Worm (Caenorhabditis elegans) whole organism, late embryonic: ENCODE results near the gene B0303.4.

Experiments
- C08G9.2 ChIP-seq: sonication (generic microtip); optimal IDR thresholded peaks from 2 replicates; lab custom pipeline; 2016; ENCODE audit warnings: mild to moderate bottlenecking, missing genetic modification characterization, moderate library complexity, missing compliant biosample characterization
- C38D4.7 ChIP-seq: fragments of 200-800 bp; sonication (Bioruptor generic); optimal IDR thresholded peaks from 2 replicates; lab custom pipeline; 2018; ENCODE audit warnings: mild to moderate bottlenecking, missing genetic modification characterization, moderate library complexity, missing compliant biosample characterization
- K09A11.1 ChIP-seq: sonication (generic microtip); optimal IDR thresholded peaks from 2 replicates; lab custom pipeline; 2017; ENCODE audit warnings: antibody characterized with exemption, mild to moderate bottlenecking, missing genetic modification characterization, missing compliant biosample characterization; ENCODE audit not compliant: insufficient read depth
- T23F11.4 ChIP-seq: fragments of 200-800 bp; sonication (Bioruptor generic); optimal IDR thresholded peaks from 2 replicates; lab custom pipeline; 2018; ENCODE audit warnings: mild to moderate bottlenecking, missing genetic modification characterization, missing compliant biosample characterization
- Y22D7AL.16 ChIP-seq: sonication (generic microtip); optimal IDR thresholded peaks from 2 replicates; lab custom pipeline; 2016; ENCODE audit warnings: missing genetic modification characterization, missing compliant biosample characterization
- ahr-1 ChIP-seq: sonication (generic microtip); optimal IDR thresholded peaks from 2 replicates; lab custom pipeline; 2016; ENCODE audit warnings: missing genetic modification characterization, missing compliant biosample characterization
- ama-1 ChIP-seq: fragments of 150-350 bp; optimal IDR thresholded peaks from 2 replicates; lab custom pipeline; 2014
- ceh-14 ChIP-seq: sonication (generic microtip); optimal IDR thresholded peaks from 2 replicates; lab custom pipeline; 2016; ENCODE audit warnings: missing genotype, missing genetic modification characterization, missing compliant biosample characterization
- ceh-30 ChIP-seq: fragments of 150-350 bp; optimal IDR thresholded peaks from 2 replicates; lab custom pipeline; 2014; ENCODE audit warnings: missing biosample characterization, missing genetic modification characterization
- ceh-31 ChIP-seq: sonication (generic microtip); optimal IDR thresholded peaks from 2 replicates; lab custom pipeline; 2016; ENCODE audit warnings: missing genetic modification characterization, missing compliant biosample characterization
- ceh-45 ChIP-seq: fragments of 200-800 bp; sonication (Bioruptor generic); IDR thresholded peaks from 2 replicates; pipeline ENCODE4 v1.3.6; 2022; ENCODE audit warnings: missing genetic modification reagents, missing genetic modification characterization, missing compliant biosample characterization
- ceh-48 ChIP-seq: sonication (generic microtip); optimal IDR thresholded peaks from 2 replicates; lab custom pipeline; 2016; ENCODE audit warnings: missing genetic modification characterization, inconsistent platforms, missing compliant biosample characterization
- ceh-6 ChIP-seq: fragments of 200-800 bp; sonication (Bioruptor generic); optimal IDR thresholded peaks from 2 replicates; lab custom pipeline; 2018; ENCODE audit warnings: mild to moderate bottlenecking, missing genetic modification characterization, missing compliant biosample characterization
- che-1 ChIP-seq: sonication (generic microtip); optimal IDR thresholded peaks from 2 replicates; lab custom pipeline; 2016; ENCODE audit warnings: mild to moderate bottlenecking, missing genetic modification characterization, missing compliant biosample characterization
- dmd-4 ChIP-seq: sonication (generic microtip); optimal IDR thresholded peaks from 2 replicates; lab custom pipeline; 2016; ENCODE audit warnings: borderline replicate concordance, missing genetic modification characterization, missing compliant biosample characterization
- elt-4 ChIP-seq: sonication (generic microtip); optimal IDR thresholded peaks from 2 replicates; lab custom pipeline; 2016; ENCODE audit warnings: missing genetic modification characterization, missing compliant biosample characterization
- ets-4 ChIP-seq: sonication (generic microtip); optimal IDR thresholded peaks from 2 replicates; lab custom pipeline; 2016; ENCODE audit warnings: missing genetic modification characterization, missing compliant biosample characterization
- fax-1 ChIP-seq: sonication (generic microtip); optimal IDR thresholded peaks from 2 replicates; lab custom pipeline; 2016; ENCODE audit warnings: missing genotype, missing genetic modification characterization, missing compliant biosample characterization
- gmeb-2 ChIP-seq: sonication (generic microtip); optimal IDR thresholded peaks from 2 replicates; lab custom pipeline; 2016; ENCODE audit warnings: missing genetic modification characterization, inconsistent platforms, missing compliant biosample characterization
- hlh-13 ChIP-seq: fragments of 200-800 bp; sonication (Bioruptor generic); optimal IDR thresholded peaks from 2 replicates; lab custom pipeline; 2018; ENCODE audit warnings: mild to moderate bottlenecking, missing genetic modification characterization, missing compliant biosample characterization
- hlh-15 ChIP-seq: sonication (generic microtip); optimal IDR thresholded peaks from 2 replicates; lab custom pipeline; 2016; ENCODE audit warnings: missing genetic modification characterization, missing compliant biosample characterization
- hlh-30 ChIP-seq: sonication (generic microtip); optimal IDR thresholded peaks from 2 replicates; lab custom pipeline; 2017; ENCODE audit warnings: antibody characterized with exemption, missing genetic modification characterization, missing compliant biosample characterization; ENCODE audit not compliant: insufficient read depth
- lim-6 ChIP-seq: sonication (generic microtip); optimal IDR thresholded peaks from 2 replicates; lab custom pipeline; 2016; ENCODE audit warnings: missing genetic modification characterization, missing compliant biosample characterization
- lin-11 ChIP-seq: fragments of 200-800 bp; sonication (Bioruptor generic); optimal IDR thresholded peaks from 2 replicates; lab custom pipeline; 2018; ENCODE audit warnings: mild to moderate bottlenecking, missing genetic modification characterization, missing compliant biosample characterization
- madf-2 ChIP-seq: sonication (generic microtip); optimal IDR thresholded peaks from 2 replicates; lab custom pipeline; 2017; ENCODE audit warnings: missing genetic modification characterization, missing compliant biosample characterization
- mec-3 ChIP-seq: sonication (generic microtip); optimal IDR thresholded peaks from 2 replicates; lab custom pipeline; 2016; ENCODE audit warnings: borderline replicate concordance, missing genetic modification characterization, missing compliant biosample characterization
- nhr-11 ChIP-seq: fragments of 150-350 bp; optimal IDR thresholded peaks from 2 replicates; lab custom pipeline; 2014; ENCODE audit warnings: missing biosample characterization, missing genetic modification characterization
- nhr-232 ChIP-seq: sonication (generic microtip); optimal IDR thresholded peaks from 2 replicates; lab custom pipeline; 2016; ENCODE audit warnings: missing genetic modification characterization, missing compliant biosample characterization
- odd-2 ChIP-seq: sonication (generic microtip); optimal IDR thresholded peaks from 2 replicates; lab custom pipeline; 2017; ENCODE audit warnings: antibody characterized with exemption, mild to moderate bottlenecking, missing genetic modification characterization, missing compliant biosample characterization
- pag-3 ChIP-seq: sonication (generic microtip); optimal IDR thresholded peaks from 2 replicates; lab custom pipeline; 2016; ENCODE audit warnings: missing compliant biosample characterization, missing genetic modification characterization, borderline replicate concordance
- pax-1 ChIP-seq: fragments of 150-350 bp; optimal IDR thresholded peaks from 2 replicates; lab custom pipeline; 2014; ENCODE audit warnings: missing biosample characterization, missing genetic modification characterization
- pha-2 ChIP-seq: sonication (generic microtip); optimal IDR thresholded peaks from 2 replicates; lab custom pipeline; 2017; ENCODE audit warnings: mild to moderate bottlenecking, missing genetic modification characterization, missing compliant biosample characterization
- pqm-1 ChIP-seq: sonication (generic microtip); optimal IDR thresholded peaks from 2 replicates; lab custom pipeline; 2016; ENCODE audit warnings: missing genetic modification characterization, missing compliant biosample characterization
- ref-2 ChIP-seq: sonication (generic microtip); optimal IDR thresholded peaks from 2 replicates; lab custom pipeline; 2016; ENCODE audit warnings: missing genetic modification characterization, missing compliant biosample characterization
- rnt-1 ChIP-seq: sonication (generic microtip); optimal IDR thresholded peaks from 2 replicates; lab custom pipeline; 2016; ENCODE audit warnings: missing genetic modification characterization, missing compliant biosample characterization
- sdc-2 ChIP-seq: sonication (generic microtip); optimal IDR thresholded peaks from 2 replicates; lab custom pipeline; 2016; ENCODE audit warnings: missing genotype, missing genetic modification characterization, missing compliant biosample characterization
- sox-2 ChIP-seq: fragments of 200-800 bp; sonication (Bioruptor generic); IDR thresholded peaks from 2 replicates; pipeline ENCODE4 v1.3.6; 2022; ENCODE audit warnings: missing genetic modification reagents, missing genetic modification characterization, missing compliant biosample characterization
- sox-4 ChIP-seq: sonication (generic microtip); optimal IDR thresholded peaks from 2 replicates; lab custom pipeline; 2017; ENCODE audit warnings: mild to moderate bottlenecking, missing genetic modification characterization, inconsistent platforms, missing compliant biosample characterization
- syd-9 ChIP-seq: sonication (generic microtip); optimal IDR thresholded peaks from 2 replicates; lab custom pipeline; 2016; ENCODE audit warnings: mild to moderate bottlenecking, missing genetic modification characterization, moderate library complexity, missing compliant biosample characterization
- tbx-2 ChIP-seq: sonication (generic microtip); optimal IDR thresholded peaks from 2 replicates; lab custom pipeline; 2016; ENCODE audit warnings: missing genetic modification characterization, missing compliant biosample characterization
- tbx-7 ChIP-seq: sonication (generic microtip); optimal IDR thresholded peaks from 2 replicates; lab custom pipeline; 2016; ENCODE audit warnings: missing genotype, missing genetic modification characterization, missing compliant biosample characterization
- unc-42 ChIP-seq: sonication (generic microtip); optimal IDR thresholded peaks from 2 replicates; lab custom pipeline; 2016; ENCODE audit warnings: missing genotype, missing genetic modification characterization, missing compliant biosample characterization
- unc-86 ChIP-seq: sonication (generic microtip); optimal IDR thresholded peaks from 2 replicates; lab custom pipeline; 2016; ENCODE audit warnings: missing genetic modification characterization, missing compliant biosample characterization

B0303.4 gene

DNA sequence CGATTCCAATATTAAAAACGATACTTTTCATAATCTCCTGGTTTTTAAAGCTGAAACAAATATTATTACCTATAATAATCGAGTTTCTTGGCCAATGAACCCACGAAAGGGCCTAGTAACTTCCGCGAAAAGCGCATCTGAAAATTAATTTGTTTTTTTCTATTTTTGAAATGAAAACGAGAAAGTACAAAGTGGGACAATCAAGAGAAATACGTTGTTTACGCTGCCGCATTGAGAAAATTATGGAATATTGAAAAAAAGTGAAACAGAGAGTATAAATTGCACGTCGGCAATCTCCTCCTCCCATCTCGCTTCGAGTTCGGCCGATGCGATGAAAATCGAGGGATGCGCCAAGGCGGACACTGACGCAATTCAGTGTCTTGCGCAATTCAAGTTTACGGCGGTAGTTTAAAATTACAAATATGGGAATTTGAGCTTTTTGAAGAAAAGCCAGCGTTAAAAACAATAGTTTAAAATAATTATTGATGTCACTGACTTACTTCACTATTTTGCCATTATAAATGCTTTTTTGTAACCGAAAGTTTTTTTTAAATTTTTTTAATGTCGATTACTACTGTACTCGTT, 51.7 kb downstream of the B0303.4 start, which contains the start of gene pdhk-2 (continued):
- peak; percentile 66 for TF ChIP-seq rnt-1
- TF ChIP-seq che-1, result peak; percentile 52
- TF ChIP-seq ahr-1 (tag; lab: Kevin White, UChicago), result peak; percentile 47
- TF ChIP-seq mec-3 (tag; lab: Kevin White, UChicago), result no peak
- peak; percentile 55 for TF ChIP-seq ceh-30 (tag; lab: Kevin White, UChicago)
- TF ChIP-seq lim-6 (tag; lab: Kevin White, UChicago), result no peak
- no peak for TF ChIP-seq nhr-11 (tag; lab: Kevin White, UChicago)
- TF ChIP-seq nhr-232 (tag; lab: Kevin White, UChicago), result peak; percentile 24
- peak; percentile 64 for TF ChIP-seq unc-86 (tag; lab: Kevin White, UChicago)
- TF ChIP-seq odd-2 (tag; lab: Kevin White, UChicago), result no peak
- no peak for TF ChIP-seq elt-4 (tag; lab: Kevin White, UChicago)
- peak; percentile 33 for TF ChIP-seq hlh-30 (tag; lab: Kevin White, UChicago)
- peak; percentile 82 for TF ChIP-seq ceh-31 (tag; lab: Kevin White, UChicago)
- peak; percentile 74 for TF ChIP-seq sox-4
- peak; percentile 6 for TF ChIP-seq Y22D7AL.16 (tag; lab: Kevin White, UChicago)
- TF ChIP-seq ref-2 (tag; lab: Kevin White, UChicago), result peak; percentile 46
- TF ChIP-seq ets-4, result peak; percentile 64
- peak; percentile 55 for TF ChIP-seq ceh-48 (tag; lab: Kevin White, UChicago)
- TF ChIP-seq pax-1, result no peak
- TF ChIP-seq K09A11.1 (tag; lab: Kevin White, UChicago), result peak; percentile 67
- peak; percentile 63 for TF ChIP-seq gmeb-2 (tag; lab: Kevin White, UChicago)
- TF ChIP-seq pqm-1 (tag; lab: Kevin White, UChicago), result peak; percentile 53
- peak; percentile 43 for TF ChIP-seq C38D4.7 (GFP tag; lab: Kevin White, UChicago)
- no peak for TF ChIP-seq ama-1
- TF ChIP-seq lin-11 (tag; lab: Kevin White, UChicago), result peak; percentile 65
- peak; percentile 45 for TF ChIP-seq sdc-2 (tag; lab: Kevin White, UChicago)
- TF ChIP-seq ceh-6 (GFP tag; lab: Kevin White, UChicago), result peak; percentile 73
- peak; percentile 44 for TF ChIP-seq fax-1 (tag; lab: Kevin White, UChicago)
- peak; percentile 43 for TF ChIP-seq hlh-15 (tag; lab: Kevin White, UChicago)
- peak; percentile 90 for TF ChIP-seq unc-42 (tag; lab: Kevin White, UChicago)
- peak; percentile 39 for TF ChIP-seq madf-2

DNA sequence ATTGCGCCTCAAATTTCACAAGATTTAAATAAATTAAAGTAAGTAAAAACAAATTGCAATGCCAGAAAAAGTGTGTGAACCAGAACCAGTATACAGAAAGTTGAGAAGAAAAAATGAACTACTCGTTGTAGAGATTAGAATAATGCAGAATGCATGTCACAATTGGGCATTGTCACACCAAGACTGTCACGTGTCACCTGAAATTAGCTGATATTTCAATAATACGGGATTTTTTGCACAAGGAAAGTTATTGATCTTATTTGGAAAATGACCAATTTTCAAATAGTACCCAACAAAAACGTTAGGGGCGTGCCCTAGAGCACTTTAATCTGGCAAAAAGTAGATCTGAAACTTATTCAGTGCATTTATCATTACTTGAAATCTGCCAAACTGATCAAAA, 52.3 kb downstream of the B0303.4 start:
- TF ChIP-seq sdc-2 (tag; lab: Kevin White, UChicago) (no peak), che-1 (no peak), C08G9.2 (tag; lab: Kevin White, UChicago) (no peak), pha-2 (no peak), tbx-7 (tag; lab: Kevin White, UChicago) (no peak), sox-2 (GFP tag; lab: Robert Waterston, UW) (no peak), pax-1 (no peak), hlh-13 (GFP tag; lab: Kevin White, UChicago) (no peak), T23F11.4 (GFP tag; lab: Kevin White, UChicago) (no peak), ceh-45 (no peak), lim-6 (tag; lab: Kevin White, UChicago) (no peak), ceh-6 (GFP tag; lab: Kevin White, UChicago) (no peak), dmd-4 (tag; lab: Kevin White, UChicago) (no peak), syd-9 (tag; lab: Kevin White, UChicago) (no peak), tbx-2 (tag; lab: Kevin White, UChicago) (no peak), madf-2 (no peak), pag-3 (tag; lab: Kevin White, UChicago) (no peak), Y22D7AL.16 (tag; lab: Kevin White, UChicago) (no peak), ceh-14 (tag; lab: Kevin White, UChicago) (no peak), ceh-48 (tag; lab: Kevin White, UChicago) (no peak)
